Worm (Caenorhabditis elegans) whole organism, early embryonic: ENCODE data around the gene R07E5.4.

Experiments used
- F13C5.2 ChIP-seq: sonication (generic microtip); optimal IDR thresholded peaks from 2 replicates; lab custom pipeline; 2017; ENCODE audit warnings: mild to moderate bottlenecking, missing genetic modification characterization, inconsistent platforms, missing compliant biosample characterization
- ama-1 ChIP-seq: fragments of 150-350 bp; optimal IDR thresholded peaks from 2 replicates; lab custom pipeline; 2014
- flt-1 ChIP-seq: fragments of 200-800 bp; sonication (Bioruptor generic); IDR thresholded peaks from 2 replicates; pipeline ENCODE4 v1.3.6; 2022; ENCODE audit warnings: missing genetic modification characterization, missing compliant biosample characterization
- scrt-1 ChIP-seq: fragments of 200-800 bp; sonication (Bioruptor generic); IDR thresholded peaks from 2 replicates; pipeline ENCODE4 v1.3.6; 2022; ENCODE audit warnings: missing genetic modification characterization, missing compliant biosample characterization
- sea-1 ChIP-seq: fragments of 200-800 bp; sonication (Bioruptor generic); conservative IDR thresholded peaks from 2 replicates; pipeline ENCODE4 v1.3.6; 2022; ENCODE audit warnings: missing genetic modification characterization, missing compliant biosample characterization
- tbx-11 ChIP-seq: fragments of 200-800 bp; sonication (Bioruptor generic); IDR thresholded peaks from 2 replicates; pipeline ENCODE4 v1.3.6; 2022; ENCODE audit warnings: missing genetic modification characterization, missing compliant biosample characterization

ce11 chrIII:4434294-4434781 is 39.7 kb downstream of the R07E5.4 start, which contains the start of gene C28A5.1:
- TF ChIP-seq ama-1 (lab: Kevin White, UChicago) (no peak), sea-1 (no peak), flt-1 (GFP tag; lab: Robert Waterston, UW) (no peak), F13C5.2 (no peak), tbx-11 (GFP tag; lab: Robert Waterston, UW) (no peak), scrt-1 (GFP tag; lab: Robert Waterston, UW) (no peak)
